Worm (Caenorhabditis elegans): ENCODE measurements around the gene dep-1.

dep-1 gene

ce11 chrII:9063350-9063749 is 43.8 kb upstream of the dep-1 start:
- TF ChIP-seq lin-35 (GFP tag; optimal IDR thresholded peaks at IDR 0.05): no peak
- TF ChIP-seq ztf-11 (tag; optimal IDR thresholded peaks at IDR 0.05): peak in 1 of 2 experiments; percentile 58
- TF ChIP-seq elt-3 (tag; optimal IDR thresholded peaks at IDR 0.05): no peak
- TF ChIP-seq ztf-4 (tag; optimal IDR thresholded peaks at IDR 0.05): no peak
- TF ChIP-seq elt-2 (tag; optimal IDR thresholded peaks at IDR 0.05): no peak
- peak; percentile 13 for TF ChIP-seq tbx-2 (tag; optimal IDR thresholded peaks at IDR 0.05)
- peak; percentile 7 for TF ChIP-seq nhr-71 (tag; optimal IDR thresholded peaks at IDR 0.05)
- no peak for TF ChIP-seq egl-27 (tag; optimal IDR thresholded peaks at IDR 0.05)

ce11 chrII:9062261-9062948 is 42.8 kb upstream of the dep-1 start:
- TF ChIP-seq rnt-1 (tag; optimal IDR thresholded peaks at IDR 0.05) (peak; percentile 19), hlh-4 (tag; optimal IDR thresholded peaks at IDR 0.05) (no peak), fkh-8 (tag; optimal IDR thresholded peaks at IDR 0.05) (no peak), efl-1 (optimal IDR thresholded peaks at IDR 0.05) (no peak), efl-1 (GFP tag; optimal IDR thresholded peaks at IDR 0.05 in 1 of 2) (peak in 1 of 2 experiments; percentile 21), tbx-2 (tag; optimal IDR thresholded peaks at IDR 0.05) (no peak), Y116A8C.19 (tag; optimal IDR thresholded peaks at IDR 0.05; ENCODE audit: borderline replicate concordance) (no peak), zag-1 (tag; optimal IDR thresholded peaks at IDR 0.05) (no peak), skn-1 (tag; optimal IDR thresholded peaks at IDR 0.05) (peak; percentile 60), lin-13 (GFP tag; optimal IDR thresholded peaks at IDR 0.05) (no peak), nhr-85 (tag) (peak; percentile 66), C34B4.2 (tag; optimal IDR thresholded peaks at IDR 0.05) (no peak), pax-3 (tag; optimal IDR thresholded peaks at IDR 0.05) (no peak), pag-3 (tag; optimal IDR thresholded peaks at IDR 0.05; ENCODE audit: borderline replicate concordance, insufficient read depth) (no peak)

ce11 chrII:9061557-9062183 is 42.1 kb upstream of the dep-1 start:
- peak; percentile 47 for TF ChIP-seq nhr-19 (GFP tag; conservative IDR thresholded peaks at IDR 0.05)
- TF ChIP-seq vab-15 (tag; optimal IDR thresholded peaks at IDR 0.05): no peak
- peak; percentile 77 for TF ChIP-seq rnt-1 (tag; optimal IDR thresholded peaks at IDR 0.05)
- peak; percentile 47 for TF ChIP-seq jun-1 (tag; optimal IDR thresholded peaks at IDR 0.05)
- no peak for TF ChIP-seq ama-1 (optimal IDR thresholded peaks at IDR 0.05)
- TF ChIP-seq aha-1 (tag; optimal IDR thresholded peaks at IDR 0.05): peak; percentile 51
- TF ChIP-seq swsn-7 (tag; optimal IDR thresholded peaks at IDR 0.05): peak; percentile 75
- peak; percentile 71 for TF ChIP-seq dsc-1 (tag; optimal IDR thresholded peaks at IDR 0.05)
- peak; percentile 26 for TF ChIP-seq unc-130 (tag; optimal IDR thresholded peaks at IDR 0.05)
- TF ChIP-seq ceh-88 (GFP tag; IDR thresholded peaks at IDR 0.05): no peak
- TF ChIP-seq snpc-4 (tag; optimal IDR thresholded peaks at IDR 0.05): no peak
- TF ChIP-seq ets-5 (GFP tag; IDR thresholded peaks at IDR 0.05): no peak
- no peak for TF ChIP-seq egl-27 (tag; optimal IDR thresholded peaks at IDR 0.05)
- TF ChIP-seq ceh-82 (tag; optimal IDR thresholded peaks at IDR 0.05): peak; percentile 15 to 73 (median 62)
- peak in 1 of 2 experiments; percentile 29 for TF ChIP-seq mdl-1 (tag; optimal IDR thresholded peaks at IDR 0.05)
- TF ChIP-seq unc-30 (tag; optimal IDR thresholded peaks at IDR 0.05): no peak
- peak; percentile 66 to 67 for TF ChIP-seq lin-35 (GFP tag; optimal IDR thresholded peaks at IDR 0.05)
- no peak for TF ChIP-seq fkh-4 (tag; optimal IDR thresholded peaks at IDR 0.05; ENCODE audit: borderline replicate concordance)
- peak; percentile 47 for TF ChIP-seq lin-15B (tag; optimal IDR thresholded peaks at IDR 0.05)
- TF ChIP-seq lin-13 (GFP tag; optimal IDR thresholded peaks at IDR 0.05): peak; percentile 66
- no peak for TF ChIP-seq zag-1 (tag; optimal IDR thresholded peaks at IDR 0.05)
- TF ChIP-seq ceh-63 (GFP tag; optimal IDR thresholded peaks at IDR 0.05): no peak
- TF ChIP-seq nhr-12 (tag; optimal IDR thresholded peaks at IDR 0.05): no peak
- peak; percentile 45 for TF ChIP-seq sup-37 (GFP tag; optimal IDR thresholded peaks at IDR 0.05)
- 0 out of 2 replicates have a peak, but pooled peaks have one; percentile 11 for TF ChIP-seq grh-1 (GFP tag; IDR thresholded peaks at IDR 0.05)
- peak; percentile 47 for TF ChIP-seq isw-1 (GFP tag; IDR thresholded peaks at IDR 0.05)
- peak; percentile 19 for TF ChIP-seq ceh-8 (GFP tag; optimal IDR thresholded peaks at IDR 0.05)
- peak; percentile 89 for TF ChIP-seq nhr-71 (tag; optimal IDR thresholded peaks at IDR 0.05)
- TF ChIP-seq efl-1 (optimal IDR thresholded peaks at IDR 0.05): peak; percentile 54 to 66
- TF ChIP-seq efl-1 (GFP tag; optimal IDR thresholded peaks at IDR 0.05 in 1 of 2): peak; percentile 26 to 93
- peak; percentile 73 for TF ChIP-seq skn-1 (tag; optimal IDR thresholded peaks at IDR 0.05)
- TF ChIP-seq ceh-90 (tag; optimal IDR thresholded peaks at IDR 0.05): no peak
- TF ChIP-seq dpl-1 (GFP tag; optimal IDR thresholded peaks at IDR 0.05): peak; percentile 24 to 52 (median 32)
- peak; percentile 74 for TF ChIP-seq tbx-2 (tag; optimal IDR thresholded peaks at IDR 0.05)

All from whole organism, L1 larva.